Worm (Caenorhabditis elegans) whole organism, L2 larva: ENCODE data around the gene str-57.

Source experiments
- F13H6.1 ChIP-seq: sonication (generic microtip); optimal IDR thresholded peaks from 2 replicates; lab custom pipeline; 2016; ENCODE audit warnings: missing genetic modification characterization, missing compliant biosample characterization
- unc-55 ChIP-seq: fragments of 150-350 bp; sonication (generic microtip); optimal IDR thresholded peaks from 3 replicates; lab custom pipeline; 2014; ENCODE audit warnings: missing biosample characterization, missing genetic modification reagents, missing genetic modification characterization
- unc-62 ChIP-seq: fragments of 150-350 bp; optimal IDR thresholded peaks from 2 replicates; lab custom pipeline; 2014; ENCODE audit warnings: missing biosample characterization, missing genetic modification reagents, missing genetic modification characterization

ce11 chrV:15870356-15870755, at the start of gene str-57:
- TF ChIP-seq unc-62 (no peak), unc-55 (no peak), F13H6.1 (tag; lab: Kevin White, UChicago) (no peak)
